Worm (Caenorhabditis elegans) whole organism, early embryonic: Measurements from ENCODE around the gene C16B8.3.

Experiments used
- B0310.2 ChIP-seq: sonication (generic microtip); optimal IDR thresholded peaks from 2 replicates; lab custom pipeline; 2016; ENCODE audit warnings: mild to moderate bottlenecking, missing genetic modification characterization, missing compliant biosample characterization
- F13C5.2 ChIP-seq: sonication (generic microtip); optimal IDR thresholded peaks from 2 replicates; lab custom pipeline; 2017; ENCODE audit warnings: mild to moderate bottlenecking, missing genetic modification characterization, inconsistent platforms, missing compliant biosample characterization
- aly-1 ChIP-seq: sonication (generic microtip); optimal IDR thresholded peaks from 2 replicates; lab custom pipeline; 2016; ENCODE audit warnings: missing genetic modification characterization, missing compliant biosample characterization
- ama-1 ChIP-seq: fragments of 150-350 bp; optimal IDR thresholded peaks from 2 replicates; lab custom pipeline; 2014
- ceh-13 ChIP-seq: fragments of 200-800 bp; sonication (Bioruptor generic); optimal IDR thresholded peaks from 2 replicates; lab custom pipeline; 2018; ENCODE audit warnings: mild to moderate bottlenecking, missing genetic modification characterization, missing compliant biosample characterization
- ceh-36 ChIP-seq: sonication (generic microtip); optimal IDR thresholded peaks from 2 replicates; lab custom pipeline; 2016; ENCODE audit warnings: missing genetic modification characterization, inconsistent platforms, missing compliant biosample characterization
- ets-7 ChIP-seq: sonication (generic microtip); optimal IDR thresholded peaks from 2 replicates; lab custom pipeline; 2016; ENCODE audit warnings: missing genotype, missing genetic modification characterization, missing compliant biosample characterization
- flt-1 ChIP-seq: fragments of 200-800 bp; sonication (Bioruptor generic); IDR thresholded peaks from 2 replicates; pipeline ENCODE4 v1.3.6; 2022; ENCODE audit warnings: missing genetic modification characterization, missing compliant biosample characterization
- hmbx-1 ChIP-seq: sonication (generic microtip); optimal IDR thresholded peaks from 2 replicates; lab custom pipeline; 2016; ENCODE audit warnings: mild to moderate bottlenecking, missing genetic modification characterization, missing compliant biosample characterization
- hmg-4 ChIP-seq: fragments of 200-800 bp; sonication (Bioruptor generic); optimal IDR thresholded peaks from 2 replicates; lab custom pipeline; 2018; ENCODE audit warnings: mild to moderate bottlenecking, missing genetic modification characterization, missing compliant biosample characterization
- hnd-1 ChIP-seq: sonication (generic microtip); optimal IDR thresholded peaks from 2 replicates; lab custom pipeline; 2016; ENCODE audit warnings: missing genetic modification characterization, missing compliant biosample characterization
- pes-1 ChIP-seq: fragments of 200-800 bp; sonication (Bioruptor generic); IDR thresholded peaks from 2 replicates; pipeline ENCODE4 v1.3.6; 2022; ENCODE audit warnings: missing genetic modification reagents, missing genetic modification characterization, missing compliant biosample characterization
- scrt-1 ChIP-seq: fragments of 200-800 bp; sonication (Bioruptor generic); IDR thresholded peaks from 2 replicates; pipeline ENCODE4 v1.3.6; 2022; ENCODE audit warnings: missing genetic modification characterization, missing compliant biosample characterization
- sea-1 ChIP-seq: fragments of 200-800 bp; sonication (Bioruptor generic); conservative IDR thresholded peaks from 2 replicates; pipeline ENCODE4 v1.3.6; 2022; ENCODE audit warnings: missing genetic modification characterization, missing compliant biosample characterization
- tbx-11 ChIP-seq: fragments of 200-800 bp; sonication (Bioruptor generic); IDR thresholded peaks from 2 replicates; pipeline ENCODE4 v1.3.6; 2022; ENCODE audit warnings: missing genetic modification characterization, missing compliant biosample characterization
- tbx-37 ChIP-seq: fragments of 200-800 bp; sonication (Bioruptor generic); conservative IDR thresholded peaks from 2 replicates; pipeline ENCODE4 v1.3.6; 2022; ENCODE audit warnings: missing genetic modification reagents, missing genetic modification characterization, missing compliant biosample characterization
- tra-4 ChIP-seq: sonication (generic microtip); optimal IDR thresholded peaks from 2 replicates; lab custom pipeline; 2017; ENCODE audit warnings: missing genetic modification characterization, missing compliant biosample characterization

C16B8.3 gene

DNA sequence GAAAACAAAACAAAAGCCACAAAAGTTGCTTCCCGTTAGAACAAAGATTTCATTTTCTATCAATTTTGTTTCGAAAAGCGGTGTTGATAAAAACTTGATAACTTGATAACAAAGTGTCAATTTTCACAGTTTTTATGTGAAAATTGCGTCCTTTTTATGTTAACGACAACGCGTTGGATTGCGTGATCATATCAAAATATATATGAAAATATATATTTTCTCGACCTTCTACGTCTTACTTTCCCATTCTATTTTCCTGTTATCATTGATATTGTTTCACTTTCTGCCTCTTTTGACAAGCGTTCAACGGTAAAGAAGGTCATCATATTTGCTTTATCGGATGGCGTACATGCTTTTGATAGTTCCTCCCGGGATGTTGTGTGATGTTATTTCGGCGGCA lies 15.7 kb downstream of the C16B8.3 start:
- no peak for TF ChIP-seq hmg-4 (GFP tag; lab: Kevin White, UChicago)
- no peak for TF ChIP-seq hmbx-1
- TF ChIP-seq sea-1 (GFP tag; lab: Robert Waterston, UW), result no peak
- no peak for TF ChIP-seq pes-1 (GFP tag; lab: Robert Waterston, UW)
- no peak for TF ChIP-seq flt-1 (GFP tag; lab: Robert Waterston, UW)
- no peak for TF ChIP-seq tbx-11 (GFP tag; lab: Robert Waterston, UW)
- TF ChIP-seq ceh-36 (tag; lab: Kevin White, UChicago), result no peak
- TF ChIP-seq scrt-1 (GFP tag; lab: Robert Waterston, UW), result no peak
- TF ChIP-seq ceh-13 (GFP tag; lab: Kevin White, UChicago), result no peak
- TF ChIP-seq ets-7 (tag; lab: Kevin White, UChicago), result no peak
- TF ChIP-seq ama-1, result no peak
- no peak for TF ChIP-seq aly-1 (tag; lab: Kevin White, UChicago)
- no peak for TF ChIP-seq tbx-37 (GFP tag; lab: Robert Waterston, UW)
- TF ChIP-seq tra-4 (tag; lab: Kevin White, UChicago), result no peak
- no peak for TF ChIP-seq F13C5.2 (tag; lab: Kevin White, UChicago)

DNA sequence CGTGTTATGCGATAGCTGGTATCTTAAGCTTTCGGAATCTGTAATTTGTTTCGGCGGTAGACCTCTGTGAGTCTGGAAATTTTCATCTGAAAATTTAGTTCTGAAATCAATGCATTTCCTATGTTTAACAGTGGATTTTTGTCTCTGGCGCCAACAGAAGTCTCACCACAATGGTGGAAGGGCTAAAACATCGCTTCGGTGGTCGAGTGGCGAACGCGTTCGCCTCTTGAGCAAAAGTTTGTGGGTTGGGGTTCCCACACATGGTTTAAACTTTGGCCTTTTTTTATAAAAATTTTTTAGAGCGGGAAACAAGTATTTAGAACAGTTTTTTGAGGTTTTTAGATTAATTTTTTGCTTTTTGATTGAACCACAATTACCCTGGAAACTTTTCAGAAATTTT lies 18.7 kb downstream of the C16B8.3 start:
- TF ChIP-seq aly-1 (tag; lab: Kevin White, UChicago) (no peak), scrt-1 (GFP tag; lab: Robert Waterston, UW) (no peak), hnd-1 (no peak), flt-1 (GFP tag; lab: Robert Waterston, UW) (no peak), ceh-13 (GFP tag; lab: Kevin White, UChicago) (no peak), ceh-36 (tag; lab: Kevin White, UChicago) (no peak), F13C5.2 (tag; lab: Kevin White, UChicago) (no peak), hmg-4 (GFP tag; lab: Kevin White, UChicago) (no peak), tbx-11 (GFP tag; lab: Robert Waterston, UW) (no peak), sea-1 (GFP tag; lab: Robert Waterston, UW) (no peak), B0310.2 (no peak), pes-1 (GFP tag; lab: Robert Waterston, UW) (no peak), tbx-37 (GFP tag; lab: Robert Waterston, UW) (no peak), hmbx-1 (no peak), ama-1 (no peak), tra-4 (tag; lab: Kevin White, UChicago) (no peak), ets-7 (tag; lab: Kevin White, UChicago) (no peak)

DNA sequence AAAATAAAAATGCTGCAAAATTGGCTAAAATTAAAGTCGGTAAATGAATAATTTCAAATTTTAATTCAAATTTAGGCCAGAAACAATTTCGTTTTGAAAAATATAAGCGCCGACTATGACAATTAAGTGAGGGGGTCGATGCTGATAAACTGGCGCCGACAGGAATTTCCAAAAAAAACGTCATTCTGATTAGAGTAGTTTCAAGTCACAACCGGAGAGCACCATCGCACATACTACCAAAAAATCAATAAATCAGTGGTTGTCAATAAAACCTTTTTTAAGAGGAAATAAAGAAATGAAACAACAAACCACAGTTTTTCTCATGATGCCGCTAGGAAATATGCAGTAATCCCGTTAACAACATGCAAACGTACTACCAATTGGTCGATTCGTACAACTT lies 19.4 kb downstream of the C16B8.3 start:
- TF ChIP-seq ama-1 (no peak), hnd-1 (no peak), scrt-1 (GFP tag; lab: Robert Waterston, UW) (no peak), tbx-11 (GFP tag; lab: Robert Waterston, UW) (no peak), tra-4 (tag; lab: Kevin White, UChicago) (no peak), B0310.2 (no peak), sea-1 (GFP tag; lab: Robert Waterston, UW) (no peak), F13C5.2 (tag; lab: Kevin White, UChicago) (no peak), hmbx-1 (no peak), pes-1 (GFP tag; lab: Robert Waterston, UW) (no peak), ets-7 (tag; lab: Kevin White, UChicago) (no peak), tbx-37 (GFP tag; lab: Robert Waterston, UW) (no peak), ceh-13 (GFP tag; lab: Kevin White, UChicago) (no peak), hmg-4 (GFP tag; lab: Kevin White, UChicago) (no peak), flt-1 (GFP tag; lab: Robert Waterston, UW) (no peak)

DNA sequence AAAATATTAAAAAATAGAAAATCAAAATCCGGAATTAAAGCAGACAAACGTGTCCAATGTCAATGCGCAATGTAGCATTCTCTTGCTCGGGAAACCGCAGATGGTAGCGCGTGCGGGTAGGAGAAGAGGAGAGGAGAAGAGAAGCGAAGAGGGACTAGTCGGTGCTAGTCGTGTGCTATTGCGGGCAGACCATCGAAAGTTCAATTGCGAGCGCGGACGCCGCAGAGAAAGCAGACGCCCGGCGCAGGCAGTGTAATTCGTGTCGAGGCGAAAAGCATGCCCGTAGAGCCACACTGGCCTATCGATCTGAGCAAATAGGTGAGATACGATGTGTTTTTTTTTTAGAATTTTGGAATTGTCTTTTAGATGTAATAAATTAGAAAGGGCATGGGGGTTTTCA lies 22.8 kb downstream of the C16B8.3 start:
- TF ChIP-seq tbx-11 (GFP tag; lab: Robert Waterston, UW) (no peak), F13C5.2 (tag; lab: Kevin White, UChicago) (peak; percentile 5), tbx-37 (GFP tag; lab: Robert Waterston, UW) (no peak), ama-1 (no peak)

DNA sequence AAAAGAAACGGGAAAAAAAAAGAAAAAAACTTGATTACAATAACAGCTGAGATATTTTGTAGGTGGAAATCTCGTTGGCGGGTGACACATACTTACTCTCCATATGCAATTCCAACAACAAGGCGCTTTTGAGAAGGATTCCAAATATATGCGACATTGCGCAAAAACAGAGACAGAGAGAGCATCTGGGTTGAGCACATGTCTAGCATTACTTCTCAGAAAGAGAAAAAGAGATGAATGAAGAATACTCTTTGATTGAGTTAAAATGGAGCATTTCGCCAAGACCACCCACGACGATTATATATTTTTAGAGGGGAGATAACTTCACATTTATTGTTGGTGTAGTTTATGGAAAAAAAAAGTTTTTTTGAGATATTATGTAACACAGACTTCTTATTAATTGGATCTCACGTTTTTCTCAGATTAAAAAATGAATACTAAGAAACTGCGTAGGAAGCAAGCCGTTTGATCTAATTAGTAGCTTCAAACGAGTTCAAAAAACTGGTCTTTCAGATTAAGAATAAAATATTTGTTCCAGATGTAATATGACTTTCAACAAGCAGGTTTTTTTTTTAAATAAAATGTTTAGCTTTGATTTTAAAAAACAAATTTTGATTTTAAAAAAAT lies 23.4 kb downstream of the C16B8.3 start:
- no peak for TF ChIP-seq pes-1 (GFP tag; lab: Robert Waterston, UW)
- TF ChIP-seq hmbx-1, result no peak
- no peak for TF ChIP-seq scrt-1 (GFP tag; lab: Robert Waterston, UW)
- no peak for TF ChIP-seq hmg-4 (GFP tag; lab: Kevin White, UChicago)

DNA sequence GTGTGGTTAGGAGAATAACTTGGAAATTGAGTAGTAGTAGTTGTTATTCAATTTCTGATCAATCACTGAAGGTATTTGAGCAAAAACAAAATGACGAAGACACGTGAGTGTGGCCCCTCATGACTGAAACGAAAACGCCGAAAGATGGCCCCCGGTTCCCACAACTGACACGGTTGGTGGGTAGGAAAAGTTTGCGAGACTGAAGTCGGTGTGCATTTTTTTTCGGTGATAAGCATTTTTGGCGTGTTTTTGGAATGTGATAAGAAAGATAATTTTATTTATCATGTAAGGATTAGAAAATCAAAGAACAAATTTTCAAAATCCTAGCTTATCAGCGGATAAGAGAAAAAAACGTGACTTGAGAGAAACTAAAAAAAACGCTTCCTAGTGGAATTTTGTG lies 24.4 kb downstream of the C16B8.3 start:
- TF ChIP-seq F13C5.2 (tag; lab: Kevin White, UChicago) (no peak), B0310.2 (no peak), aly-1 (tag; lab: Kevin White, UChicago) (no peak), scrt-1 (GFP tag; lab: Robert Waterston, UW) (no peak), tra-4 (tag; lab: Kevin White, UChicago) (no peak), hnd-1 (no peak), hmbx-1 (no peak), tbx-11 (GFP tag; lab: Robert Waterston, UW) (no peak), hmg-4 (GFP tag; lab: Kevin White, UChicago) (no peak), sea-1 (GFP tag; lab: Robert Waterston, UW) (no peak), ets-7 (tag; lab: Kevin White, UChicago) (no peak), flt-1 (GFP tag; lab: Robert Waterston, UW) (no peak), ceh-36 (tag; lab: Kevin White, UChicago) (no peak), ama-1 (no peak), tbx-37 (GFP tag; lab: Robert Waterston, UW) (no peak), ceh-13 (GFP tag; lab: Kevin White, UChicago) (no peak), pes-1 (GFP tag; lab: Robert Waterston, UW) (no peak)

DNA sequence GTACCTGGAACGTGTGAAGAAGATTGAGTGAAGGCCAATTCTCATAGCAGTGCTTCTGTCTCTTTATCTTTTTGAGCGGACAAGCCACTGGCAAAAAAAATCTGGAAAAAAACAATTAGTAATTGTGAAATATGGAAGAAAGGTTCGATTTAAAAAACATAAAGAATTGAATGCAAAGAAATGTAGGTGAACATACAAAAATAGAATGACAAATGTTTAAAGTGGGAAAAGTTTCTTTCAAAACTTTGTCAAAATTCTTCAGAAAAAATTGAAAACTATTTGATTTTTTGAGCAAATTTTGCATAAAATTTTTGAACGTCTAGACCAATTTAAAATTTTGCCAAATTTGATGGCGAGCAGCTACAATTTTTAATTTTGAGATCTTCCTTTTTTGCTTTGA lies 25.2 kb downstream of the C16B8.3 start, which contains the start of gene ptp-4A2:
Gene ptp-4A2 (minus strand): TSS at position 101 of the 400 bp plus-strand sequence.
- no peak for TF ChIP-seq ama-1
